Worm (Caenorhabditis elegans): ENCODE results near the gene B0281.1.

The B0281.1 gene

DNA sequence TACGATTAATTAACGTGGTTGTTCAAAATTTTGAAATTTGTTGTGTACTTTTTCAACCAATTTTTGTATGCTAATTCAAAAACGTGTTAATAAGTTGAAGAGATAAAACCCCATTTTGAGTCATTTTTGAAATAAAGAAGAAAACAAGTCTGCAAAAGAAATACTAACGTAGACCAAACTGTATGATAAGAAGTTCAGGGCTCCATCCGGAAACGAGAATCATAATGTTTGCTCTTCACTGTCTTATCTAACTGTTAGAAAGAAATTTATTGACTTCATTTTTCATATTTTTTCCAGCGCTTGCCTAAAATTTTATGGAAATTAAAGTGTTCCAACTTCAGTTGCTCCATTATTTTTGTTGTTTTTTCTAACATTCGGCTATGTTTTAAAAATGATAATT is 7.4 kb upstream of the B0281.1 start:
- no peak for TF ChIP-seq hmg-1.2 (GFP tag; IDR thresholded peaks at IDR 0.05)
- TF ChIP-seq Y95B8A.8 (GFP tag; IDR thresholded peaks at IDR 0.05): no peak
- peak; percentile 62 for TF ChIP-seq nhr-80 (tag; optimal IDR thresholded peaks at IDR 0.05)

DNA sequence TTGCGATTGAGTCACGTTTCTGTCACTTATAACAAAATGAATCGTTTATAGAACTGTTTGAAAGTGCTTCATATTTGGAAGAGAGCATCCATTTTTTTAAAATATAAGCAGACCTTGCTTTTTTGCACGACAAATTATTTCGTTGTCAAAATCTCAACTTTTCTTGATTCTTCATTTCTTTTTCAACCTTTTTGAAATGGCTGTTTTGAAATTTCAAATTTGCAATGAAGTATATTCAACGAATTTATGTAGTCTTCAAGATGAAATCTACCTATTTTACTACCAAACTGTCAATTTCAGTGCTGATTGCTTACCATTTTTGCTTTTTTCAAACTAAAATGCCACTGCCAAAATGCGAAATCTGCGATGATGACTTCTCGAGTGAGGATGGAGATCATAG is 6.1 kb upstream of the B0281.1 start, which contains the start of gene B0281.3:
Gene B0281.3, plus strand, starts transcription at position 301 of the 400 bp plus-strand sequence.
- TF ChIP-seq nhr-27 (tag; optimal IDR thresholded peaks at IDR 0.05): no peak
- TF ChIP-seq zim-3 (tag; optimal IDR thresholded peaks at IDR 0.05): no peak

DNA sequence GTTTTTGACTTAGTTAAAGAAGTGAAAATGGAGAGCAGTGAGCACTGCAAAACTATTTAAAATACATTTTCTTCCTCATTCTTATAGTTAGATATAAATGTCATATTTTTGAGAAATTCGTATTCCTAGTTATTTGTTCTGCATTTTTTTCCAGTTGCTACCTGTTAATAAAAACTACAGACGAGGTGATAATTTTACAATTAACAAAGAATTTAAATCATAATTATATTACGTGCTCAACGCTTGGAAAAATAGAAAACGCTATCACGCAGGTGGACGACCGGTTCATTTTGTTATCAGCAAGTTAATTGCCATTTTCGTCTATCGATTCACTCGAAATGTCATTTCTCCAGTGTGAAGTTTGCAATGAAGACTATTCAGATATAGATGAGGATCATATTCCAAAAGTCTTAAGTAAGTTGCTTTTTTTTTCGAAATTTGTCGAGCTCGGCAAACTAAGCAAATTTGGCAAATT is 5.1 kb downstream of the B0281.1 start, which contains the start of the genes ZK1240.5 and ZK1240.9:
Gene ZK1240.5, minus strand, starts transcription at position 51 of the 475 bp plus-strand sequence.
Gene ZK1240.9, plus strand, starts transcription at position 307 of the 475 bp plus-strand sequence.
- TF ChIP-seq nhr-80 (tag; optimal IDR thresholded peaks at IDR 0.05) (peak; percentile 57), ztf-22 (GFP tag; optimal IDR thresholded peaks at IDR 0.05) (no peak)

DNA sequence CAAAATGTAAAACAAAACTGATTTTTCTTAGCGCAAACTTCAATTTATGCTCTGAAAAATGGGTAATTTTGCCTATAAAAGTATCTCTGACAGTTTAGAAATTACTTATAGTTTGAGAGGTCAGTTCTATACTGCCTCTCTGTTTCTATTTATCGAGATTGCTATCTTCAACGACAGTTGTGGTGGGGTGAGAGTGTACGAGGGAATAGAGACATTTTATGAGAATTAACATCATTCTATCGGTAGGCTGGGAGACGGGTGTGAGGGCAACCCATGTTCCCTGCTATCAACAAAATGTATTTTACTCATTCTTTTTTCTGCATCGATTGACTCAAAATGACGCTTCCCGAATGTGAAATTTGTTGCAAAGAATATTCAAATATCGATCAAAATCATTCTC is 7.2 kb downstream of the B0281.1 start, which contains the start of gene ZK1240.3:
Gene ZK1240.3, plus strand, starts transcription at position 238 of the 400 bp plus-strand sequence.
- no peak for TF ChIP-seq dpff-1 (tag; optimal IDR thresholded peaks at IDR 0.05)
- peak; percentile 50 for TF ChIP-seq dox-1 (GFP tag; IDR thresholded peaks at IDR 0.05)
- TF ChIP-seq nhr-80 (tag; optimal IDR thresholded peaks at IDR 0.05): peak; percentile 93
- TF ChIP-seq ets-4 (GFP tag; optimal IDR thresholded peaks at IDR 0.05): peak; percentile 64

DNA sequence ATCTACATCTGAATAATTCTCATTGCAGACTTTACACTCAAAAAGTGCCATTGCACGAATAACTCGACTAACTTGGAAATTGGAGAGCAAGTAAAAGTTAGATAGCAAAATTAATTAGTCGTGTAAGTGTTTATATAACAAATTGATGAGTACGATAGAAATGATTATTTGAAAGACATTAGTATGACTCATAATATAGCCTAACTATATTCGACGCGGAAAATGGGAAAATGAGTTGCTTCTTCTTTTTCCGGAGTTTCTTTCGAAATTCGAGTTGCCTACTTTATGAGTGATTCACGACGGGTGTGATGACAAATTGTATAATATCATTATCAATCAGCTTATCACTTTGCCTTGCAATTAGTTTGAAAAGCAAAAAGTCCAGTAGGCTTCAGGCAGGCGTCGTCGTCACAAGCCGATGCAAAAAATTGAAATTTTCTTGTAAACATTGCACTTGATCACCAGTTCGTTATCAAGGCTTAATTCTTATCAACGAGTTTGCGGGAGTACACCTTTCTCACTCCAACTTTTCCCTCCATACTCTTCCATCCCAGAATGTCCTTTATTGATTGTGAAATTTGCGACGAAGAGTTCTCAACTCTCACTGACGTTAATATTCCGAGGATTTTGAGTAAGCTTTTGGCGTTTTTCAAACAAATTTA is 10.1 kb downstream of the B0281.1 start, which contains the start of the genes ZK1240.6 and ZK1240.2:
Gene ZK1240.6, minus strand, starts transcription at position 51 of the 662 bp plus-strand sequence.
Gene ZK1240.2, plus strand, starts transcription at position 520 of the 662 bp plus-strand sequence.
- TF ChIP-seq B0261.1 (tag; optimal IDR thresholded peaks at IDR 0.05) (no peak), ets-4 (GFP tag; optimal IDR thresholded peaks at IDR 0.05) (peak; percentile 58), nhr-80 (tag; optimal IDR thresholded peaks at IDR 0.05) (peak; percentile 85)

- TF ChIP-seq let-526 (GFP tag; IDR thresholded peaks at IDR 0.05): no peak
- TF ChIP-seq ZK185.1 (tag; optimal IDR thresholded peaks at IDR 0.05; ENCODE audit: poor library complexity, severe bottlenecking): no peak
- no peak for TF ChIP-seq B0035.1 (tag; optimal IDR thresholded peaks at IDR 0.05)
- TF ChIP-seq B0261.1 (tag; optimal IDR thresholded peaks at IDR 0.05): no peak
- TF ChIP-seq ztf-3 (GFP tag; optimal IDR thresholded peaks at IDR 0.05): no peak
- no peak for TF ChIP-seq F55B11.4 (tag; optimal IDR thresholded peaks at IDR 0.05; ENCODE audit: borderline replicate concordance, insufficient read depth)
- no peak for TF ChIP-seq let-607 (tag; optimal IDR thresholded peaks at IDR 0.05)
- no peak for TF ChIP-seq aptf-3 (GFP tag; IDR thresholded peaks at IDR 0.05)
- no peak for TF ChIP-seq D2030.7 (GFP tag; IDR thresholded peaks at IDR 0.05)
- TF ChIP-seq xnd-1 (tag; optimal IDR thresholded peaks at IDR 0.05): no peak
- TF ChIP-seq B0019.2 (GFP tag; conservative IDR thresholded peaks at IDR 0.05): no peak
- TF ChIP-seq K11D2.4 (GFP tag; IDR thresholded peaks at IDR 0.05): no peak
- TF ChIP-seq ceh-58 (GFP tag; IDR thresholded peaks at IDR 0.05): no peak
Observed at ce11 chrII:2324956-2325355, 12.1 kb downstream of the B0281.1 start, which contains the start of gene ZK1240.11. ZK1240.11 (plus strand) TSS chrII:2325256.

DNA sequence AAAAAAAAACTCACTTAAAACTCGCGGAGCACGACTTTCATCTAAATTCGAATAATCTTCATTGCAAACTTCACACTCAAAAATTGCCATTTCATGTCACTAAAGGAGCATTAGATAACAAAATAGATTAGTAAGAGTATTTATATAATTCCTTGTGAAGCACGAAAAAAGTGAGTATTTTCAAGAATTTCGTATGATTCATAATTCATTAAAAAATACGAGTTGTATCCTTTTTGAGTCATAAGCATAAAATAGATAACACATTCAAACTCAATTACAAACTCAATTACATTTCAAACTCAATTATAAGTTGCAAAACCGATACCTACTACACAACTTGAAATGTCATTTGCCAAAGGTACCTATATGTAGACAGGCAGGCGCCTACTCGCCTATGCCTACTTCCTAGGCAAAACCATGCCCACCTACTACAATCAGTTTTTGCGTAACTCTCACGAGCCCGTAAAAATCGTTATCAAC is 16.1 kb downstream of the B0281.1 start, which contains the start of the genes ZK1240.8 and ZK1240.1:
Gene ZK1240.8, minus strand, starts transcription at position 101 of the 480 bp plus-strand sequence.
Gene ZK1240.1, plus strand, starts transcription at position 430 of the 480 bp plus-strand sequence.
- TF ChIP-seq Y53F4B.3 (GFP tag; IDR thresholded peaks at IDR 0.05) (no peak), hmg-1.2 (GFP tag; IDR thresholded peaks at IDR 0.05) (no peak), F23B12.7 (tag; optimal IDR thresholded peaks at IDR 0.05; ENCODE audit: insufficient read depth) (no peak), akir-1 (GFP tag; optimal IDR thresholded peaks at IDR 0.05) (no peak), tbp1 (GFP tag; optimal IDR thresholded peaks at IDR 0.05) (no peak)

All from whole organism, young adult.